Worm (Caenorhabditis elegans) whole organism, L4/young adult: ENCODE data around the gene eef-1B.2.

Source experiments
- W03F9.2 ChIP-seq: fragments of 150-350 bp; optimal IDR thresholded peaks from 2 replicates; lab custom pipeline; 2014; ENCODE audit warnings: missing biosample characterization, missing genetic modification characterization
- dao-5 ChIP-seq: sonication (generic microtip); optimal IDR thresholded peaks from 2 replicates; lab custom pipeline; 2016; ENCODE audit warnings: missing genotype, missing genetic modification characterization, moderate library complexity, missing compliant biosample characterization
- him-1 ChIP-seq: sonication (generic microtip); optimal IDR thresholded peaks from 2 replicates; lab custom pipeline; 2016; ENCODE audit warnings: missing genotype, missing genetic modification reagents, missing genetic modification characterization, missing compliant biosample characterization

- TF ChIP-seq dao-5 (tag; lab: Kevin White, UChicago) = no peak
- TF ChIP-seq W03F9.2 (tag; lab: Kevin White, UChicago) = no peak
- TF ChIP-seq him-1 (tag; lab: Kevin White, UChicago) = no peak
Observed at ce11 chrIV:15011169-15011568, 26.0 kb upstream of the eef-1B.2 start.
